Worm (Caenorhabditis elegans) whole organism, L4 larva: ENCODE measurements around the gene T13F2.4.

ENCODE experiments used
- D1046.2 ChIP-seq: fragments of 200-800 bp; sonication (Bioruptor generic); IDR thresholded peaks from 2 replicates; pipeline ENCODE4 v1.3.6; 2022; ENCODE audit warnings: missing genetic modification characterization, missing compliant biosample characterization
- R02D3.7 ChIP-seq: fragments of 150-350 bp; sonication (generic microtip); optimal IDR thresholded peaks from 3 replicates; lab custom pipeline; 2014; ENCODE audit warnings: missing biosample characterization, missing genetic modification characterization
- T20F7.1 ChIP-seq: fragments of 200-800 bp; sonication (Bioruptor generic); optimal IDR thresholded peaks from 2 replicates; lab custom pipeline; 2018; ENCODE audit warnings: mild to moderate bottlenecking, missing genetic modification characterization, missing compliant biosample characterization
- T26A8.4 ChIP-seq: fragments of 200-800 bp; sonication (Bioruptor generic); IDR thresholded peaks from 2 replicates; pipeline ENCODE4 v1.3.6; 2022; ENCODE audit warnings: missing genetic modification characterization, missing compliant biosample characterization
- Y105C5A.15 ChIP-seq: fragments of 200-800 bp; sonication (Bioruptor generic); IDR thresholded peaks from 2 replicates; pipeline ENCODE4 v1.3.6; 2022; ENCODE audit warnings: missing genetic modification characterization, missing compliant biosample characterization
- Y5F2A.4 ChIP-seq: fragments of 200-800 bp; sonication (Bioruptor generic); optimal IDR thresholded peaks from 2 replicates; lab custom pipeline; 2018; ENCODE audit warnings: mild to moderate bottlenecking, missing genetic modification characterization, missing compliant biosample characterization
- ZK337.2 ChIP-seq: fragments of 200-800 bp; sonication (Bioruptor generic); IDR thresholded peaks from 2 replicates; pipeline ENCODE4 v1.3.6; 2022; ENCODE audit warnings: missing genetic modification reagents, missing genetic modification characterization, missing compliant biosample characterization
- ama-1 ChIP-seq: fragments of 150-350 bp; optimal IDR thresholded peaks from 2 replicates; lab custom pipeline; 2014; ENCODE audit warnings: inconsistent platforms, mixed read lengths
- ceh-32 ChIP-seq: sonication (generic microtip); optimal IDR thresholded peaks from 2 replicates; lab custom pipeline; 2016; ENCODE audit warnings: mild to moderate bottlenecking, missing genetic modification characterization, missing compliant biosample characterization; ENCODE audit not compliant: poor library complexity
- ceh-44 ChIP-seq: fragments of 200-800 bp; sonication (Bioruptor generic); IDR thresholded peaks from 2 replicates; pipeline ENCODE4 v1.3.6; 2022; ENCODE audit warnings: missing genetic modification reagents, missing genetic modification characterization, missing compliant biosample characterization
- ctbp-1 ChIP-seq: fragments of 200-800 bp; sonication (Bioruptor generic); IDR thresholded peaks from 2 replicates; pipeline ENCODE4 v1.3.6; 2022; ENCODE audit warnings: missing genetic modification reagents, missing genetic modification characterization, missing compliant biosample characterization
- daf-16 ChIP-seq, 3 experiments: sonication (generic microtip); optimal IDR thresholded peaks; 2 replicates each; lab custom pipeline; 2016 to 2017; ENCODE audit warnings: missing genetic modification characterization in 3 of 3, missing genetic modification reagents in 3 of 3, mild to moderate bottlenecking in 2 of 3, missing compliant biosample characterization in 2 of 3, missing biosample characterization in 1 of 3, moderate library complexity in 1 of 3
- daf-19 ChIP-seq: fragments of 200-800 bp; sonication (Bioruptor generic); conservative IDR thresholded peaks from 2 replicates; pipeline ENCODE4 v1.3.6; 2022; ENCODE audit warnings: missing genetic modification characterization, missing compliant biosample characterization
- dmd-6 ChIP-seq: fragments of 200-800 bp; sonication (Bioruptor generic); IDR thresholded peaks from 2 replicates; pipeline ENCODE4 v1.3.6; 2022; ENCODE audit warnings: missing genetic modification reagents, missing genetic modification characterization, missing compliant biosample characterization
- dpl-1 ChIP-seq: fragments of 150-350 bp; optimal IDR thresholded peaks from 2 replicates; lab custom pipeline; 2014; ENCODE audit warnings: missing biosample characterization, missing genetic modification reagents, missing genetic modification characterization
- dve-1 ChIP-seq: sonication (generic microtip); optimal IDR thresholded peaks from 2 replicates; lab custom pipeline; 2017; ENCODE audit warnings: antibody characterized with exemption, mild to moderate bottlenecking, missing genetic modification characterization, missing compliant biosample characterization; ENCODE audit not compliant: insufficient read depth
- egl-27 ChIP-seq: sonication (generic microtip); optimal IDR thresholded peaks from 3 replicates; lab custom pipeline; 2017; ENCODE audit warnings: missing biosample characterization, missing genetic modification reagents, missing genetic modification characterization
- gei-8 ChIP-seq: fragments of 200-800 bp; sonication (Bioruptor generic); optimal IDR thresholded peaks from 2 replicates; lab custom pipeline; 2018; ENCODE audit warnings: mild to moderate bottlenecking, missing genetic modification characterization, missing compliant biosample characterization
- hlh-11 ChIP-seq: fragments of 200-800 bp; sonication (Bioruptor generic); optimal IDR thresholded peaks from 2 replicates; lab custom pipeline; 2018; ENCODE audit warnings: mild to moderate bottlenecking, missing genetic modification characterization, missing compliant biosample characterization
- hlh-30 ChIP-seq: sonication (generic microtip); optimal IDR thresholded peaks from 2 replicates; lab custom pipeline; 2017; ENCODE audit warnings: antibody characterized with exemption, mild to moderate bottlenecking, missing genetic modification characterization, missing compliant biosample characterization; ENCODE audit not compliant: insufficient read depth
- hmg-1.1 ChIP-seq: fragments of 200-800 bp; sonication (Bioruptor generic); IDR thresholded peaks from 2 replicates; pipeline ENCODE4 v1.3.6; 2022; ENCODE audit warnings: missing genetic modification reagents, missing genetic modification characterization, missing compliant biosample characterization
- jun-1 ChIP-seq: fragments of 150-350 bp; optimal IDR thresholded peaks from 2 replicates; lab custom pipeline; 2014; ENCODE audit warnings: missing biosample characterization, missing genetic modification reagents, missing genetic modification characterization
- lin-1 ChIP-seq: fragments of 200-800 bp; sonication (Bioruptor generic); IDR thresholded peaks from 2 replicates; pipeline ENCODE4 v1.3.6; 2022; ENCODE audit warnings: missing genetic modification reagents, missing genetic modification characterization, missing compliant biosample characterization
- lin-13 ChIP-seq: fragments of 150-350 bp; optimal IDR thresholded peaks from 2 replicates; lab custom pipeline; 2014; ENCODE audit warnings: missing biosample characterization, missing genetic modification reagents, missing genetic modification characterization
- lin-39 ChIP-seq: fragments of 150-350 bp; optimal IDR thresholded peaks from 2 replicates; lab custom pipeline; 2014; ENCODE audit warnings: missing biosample characterization, missing genetic modification reagents, missing genetic modification characterization
- lsy-2 ChIP-seq, 2 experiments: fragments of 150-350 bp in 1 of 2; sonication (generic microtip) in 1 of 2; optimal IDR thresholded peaks; 2 replicates each; lab custom pipeline; 2014 to 2017; ENCODE audit warnings: missing biosample characterization in 2 of 2, missing genetic modification characterization in 2 of 2
- mdt-29 ChIP-seq: fragments of 200-800 bp; sonication (Bioruptor generic); IDR thresholded peaks from 2 replicates; pipeline ENCODE4 v1.3.6; 2022; ENCODE audit warnings: missing genetic modification reagents, missing genetic modification characterization, missing compliant biosample characterization
- mep-1 ChIP-seq: fragments of 150-350 bp; sonication (generic microtip); optimal IDR thresholded peaks from 3 replicates; lab custom pipeline; 2014; ENCODE audit warnings: missing biosample characterization, missing genetic modification characterization
- mes-2 ChIP-seq: sonication (generic microtip); optimal IDR thresholded peaks from 2 replicates; lab custom pipeline; 2016; ENCODE audit warnings: missing genotype, mild to moderate bottlenecking, missing genetic modification characterization, missing compliant biosample characterization; ENCODE audit not compliant: poor library complexity, severe bottlenecking
- mxl-3 ChIP-seq: fragments of 200-800 bp; sonication (Bioruptor generic); optimal IDR thresholded peaks from 2 replicates; lab custom pipeline; 2018; ENCODE audit warnings: mild to moderate bottlenecking, missing genetic modification characterization, missing compliant biosample characterization
- nhr-28 ChIP-seq: fragments of 150-350 bp; optimal IDR thresholded peaks from 2 replicates; lab custom pipeline; 2014; ENCODE audit warnings: missing biosample characterization, missing genetic modification characterization
- nhr-42 ChIP-seq: fragments of 200-800 bp; sonication (Bioruptor generic); IDR thresholded peaks from 2 replicates; pipeline ENCODE4 v1.3.6; 2022; ENCODE audit warnings: missing genetic modification characterization, missing compliant biosample characterization
- nhr-48 ChIP-seq: sonication (generic microtip); optimal IDR thresholded peaks from 2 replicates; lab custom pipeline; 2016; ENCODE audit warnings: mild to moderate bottlenecking, missing genetic modification characterization, missing compliant biosample characterization
- nhr-77 ChIP-seq: fragments of 150-350 bp; optimal IDR thresholded peaks from 2 replicates; lab custom pipeline; 2014; ENCODE audit warnings: missing biosample characterization, missing genetic modification characterization
- php-3 ChIP-seq: fragments of 200-800 bp; sonication (Bioruptor generic); IDR thresholded peaks from 2 replicates; pipeline ENCODE4 v1.3.6; 2022; ENCODE audit warnings: missing genetic modification reagents, missing genetic modification characterization, missing compliant biosample characterization
- pqm-1 ChIP-seq: sonication (generic microtip); optimal IDR thresholded peaks from 2 replicates; lab custom pipeline; 2017; ENCODE audit warnings: missing biosample characterization, missing genetic modification characterization
- rbr-2 ChIP-seq: sonication (generic microtip); optimal IDR thresholded peaks from 2 replicates; lab custom pipeline; 2016; ENCODE audit warnings: missing genotype, missing genetic modification characterization, missing compliant biosample characterization
- spr-3 ChIP-seq: fragments of 200-800 bp; sonication (Bioruptor generic); optimal IDR thresholded peaks from 2 replicates; lab custom pipeline; 2018; ENCODE audit warnings: mild to moderate bottlenecking, missing genetic modification characterization, missing compliant biosample characterization
- tra-1 ChIP-seq: fragments of 200-800 bp; sonication (Bioruptor generic); IDR thresholded peaks from 2 replicates; pipeline ENCODE4 v1.3.6; 2022; ENCODE audit warnings: missing genetic modification reagents, missing genetic modification characterization, missing compliant biosample characterization
- unc-39 ChIP-seq: sonication (generic microtip); optimal IDR thresholded peaks from 2 replicates; lab custom pipeline; 2017; ENCODE audit warnings: missing biosample characterization, missing genetic modification characterization
- unc-62 ChIP-seq, 3 experiments: fragments of 150-350 bp in 1 of 3; sonication (generic microtip); optimal IDR thresholded peaks in 2 of 3; peaks in 1 of 3; 1 replicate in 1 of 3; 2 replicates in 2 of 3; lab custom pipeline; 2014 to 2017; ENCODE audit warnings: missing biosample characterization in 3 of 3, missing genetic modification characterization in 3 of 3, missing genetic modification reagents in 3 of 3, missing genotype in 1 of 3
- zfp-3 ChIP-seq: fragments of 200-800 bp; sonication (Bioruptor generic); conservative IDR thresholded peaks from 2 replicates; pipeline ENCODE4 v1.3.6; 2022; ENCODE audit warnings: missing genetic modification reagents, missing genetic modification characterization, missing compliant biosample characterization
- ztf-11 ChIP-seq: fragments of 150-350 bp; optimal IDR thresholded peaks from 2 replicates; lab custom pipeline; 2014; ENCODE audit warnings: missing biosample characterization, missing genetic modification characterization

Gene T13F2.4

DNA sequence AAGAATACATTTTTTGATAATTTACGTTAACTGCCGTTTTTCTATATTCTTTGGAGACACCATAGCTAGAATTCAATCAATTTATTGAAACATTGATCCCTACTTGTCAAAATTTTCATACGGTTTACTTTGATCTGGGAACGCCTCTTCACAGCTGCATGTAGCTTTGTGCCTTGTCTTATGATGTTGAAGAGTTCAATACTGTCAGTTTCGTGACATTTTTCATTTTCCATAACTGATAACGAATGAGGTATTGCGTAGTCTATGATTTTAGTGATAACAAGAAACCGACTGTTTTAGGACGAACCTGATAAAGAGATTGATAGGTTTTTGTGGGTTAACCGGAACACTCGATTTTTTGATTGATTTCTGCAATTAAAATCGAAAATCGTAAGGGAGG lies 11.8 kb downstream of the T13F2.4 start (continued):
- TF ChIP-seq zfp-3 (0 out of 2 replicates have a peak, but pooled peaks have one; percentile 33), egl-27 (tag; lab: Kevin White, UChicago) (no peak), R02D3.7 (tag; lab: Kevin White, UChicago) (no peak), jun-1 (tag; lab: Kevin White, UChicago) (no peak), nhr-77 (tag; lab: Kevin White, UChicago) (peak; percentile 92), gei-8 (GFP tag; lab: Kevin White, UChicago) (peak; percentile 41), rbr-2 (tag; lab: Kevin White, UChicago) (no peak), spr-3 (GFP tag; lab: Kevin White, UChicago) (no peak), lin-13 (no peak), ceh-44 (GFP tag; lab: Robert Waterston, UW) (no peak)

DNA sequence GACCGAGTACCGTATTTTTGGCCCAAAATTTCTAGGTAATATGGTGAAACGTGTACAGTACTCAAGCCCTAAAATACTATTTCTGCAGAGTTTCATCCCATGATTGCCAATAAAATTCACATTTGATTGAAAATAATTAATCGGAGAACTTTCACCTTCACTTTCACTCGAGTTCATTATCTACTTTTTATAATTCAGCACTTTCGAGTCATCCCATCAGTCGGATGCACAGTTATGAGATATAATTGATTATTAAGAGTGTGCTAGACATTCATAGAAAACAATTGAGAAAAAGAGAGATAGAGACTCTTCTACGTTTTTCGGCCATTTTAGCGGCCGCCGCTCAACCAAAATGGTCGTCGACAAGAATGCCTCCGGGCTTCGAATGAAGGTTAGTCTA lies 13.1 kb downstream of the T13F2.4 start, which contains the start of gene fat-3:
fat-3 (plus strand) TSS at position 313 of the 400 bp plus-strand sequence.
- TF ChIP-seq hlh-30 (tag; lab: Kevin White, UChicago) (peak; percentile 49), lsy-2 (tag; optimal IDR thresholded peaks at IDR 0.05; lab: Kevin White, UChicago) (peak in 1 of 2 experiments; percentile 36), unc-39 (tag; lab: Kevin White, UChicago) (no peak), hlh-11 (tag; lab: Kevin White, UChicago) (peak; percentile 60), daf-19 (no peak), tra-1 (GFP tag; lab: Robert Waterston, UW) (0 out of 2 replicates have a peak, but pooled peaks have one; percentile 12), dmd-6 (GFP tag; lab: Robert Waterston, UW) (peak; percentile 62), spr-3 (GFP tag; lab: Kevin White, UChicago) (no peak), pqm-1 (tag; lab: Kevin White, UChicago) (peak; percentile 31), T20F7.1 (GFP tag; lab: Kevin White, UChicago) (no peak), mes-2 (peak; percentile 17), mdt-29 (GFP tag; lab: Robert Waterston, UW) (0 out of 2 replicates have a peak, but pooled peaks have one; percentile 10), nhr-48 (peak; percentile 4), daf-16 (GFP tag; optimal IDR thresholded peaks at IDR 0.05; lab: Kevin White, UChicago) (no peak), daf-16 (tag; optimal IDR thresholded peaks at IDR 0.05; lab: Kevin White, UChicago) (peak; percentile 68), php-3 (GFP tag; lab: Robert Waterston, UW) (peak; percentile 82), nhr-28 (tag; lab: Kevin White, UChicago) (peak; percentile 61), mep-1 (tag; lab: Kevin White, UChicago) (peak; percentile 41), dve-1 (tag; lab: Kevin White, UChicago) (peak; percentile 79), jun-1 (tag; lab: Kevin White, UChicago) (no peak)

DNA sequence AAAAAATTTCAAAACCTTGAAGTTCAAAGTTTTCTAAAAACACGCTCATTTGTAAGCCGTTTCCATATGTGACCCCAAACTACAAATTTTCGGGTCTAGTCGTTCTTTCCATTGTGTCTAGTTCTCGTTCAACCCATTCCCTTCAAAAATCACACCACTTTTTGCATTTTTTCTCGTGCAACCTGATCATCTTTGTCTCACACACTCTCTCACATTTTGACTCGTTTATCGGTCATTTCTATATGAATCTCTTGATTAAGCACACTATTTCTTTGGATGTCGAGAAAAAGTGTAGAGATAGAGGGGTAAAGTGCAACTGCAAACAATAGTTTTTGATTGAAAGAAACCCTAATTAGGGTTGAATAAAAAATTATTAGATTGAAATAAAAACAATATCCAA lies 13.9 kb downstream of the T13F2.4 start:
- TF ChIP-seq Y5F2A.4 (GFP tag; lab: Kevin White, UChicago) (no peak), D1046.2 (no peak), nhr-48 (peak; percentile 43), hmg-1.1 (GFP tag; lab: Robert Waterston, UW) (no peak), lin-39 (tag; lab: Kevin White, UChicago) (no peak), lsy-2 (tag; optimal IDR thresholded peaks at IDR 0.05; lab: Kevin White, UChicago) (peak in 1 of 2 experiments; percentile 71), ZK337.2 (GFP tag; lab: Robert Waterston, UW) (no peak), ama-1 (lab: Kevin White, UChicago) (no peak), ztf-11 (tag; lab: Kevin White, UChicago) (no peak), mes-2 (peak; percentile 72), ctbp-1 (GFP tag; lab: Robert Waterston, UW) (no peak), T26A8.4 (GFP tag; lab: Robert Waterston, UW) (0 out of 2 replicates have a peak, but pooled peaks have one; percentile 19), hlh-11 (tag; lab: Kevin White, UChicago) (peak; percentile 93), spr-3 (GFP tag; lab: Kevin White, UChicago) (no peak), lin-13 (peak; percentile 44), jun-1 (tag; lab: Kevin White, UChicago) (no peak), Y105C5A.15 (GFP tag; lab: Robert Waterston, UW) (no peak), dmd-6 (GFP tag; lab: Robert Waterston, UW) (peak; percentile 70), php-3 (GFP tag; lab: Robert Waterston, UW) (peak; percentile 40; the same call in 1 of the 2 replicates), mep-1 (tag; lab: Kevin White, UChicago) (peak; percentile 79), ceh-32 (tag; lab: Kevin White, UChicago) (no peak), T20F7.1 (GFP tag; lab: Kevin White, UChicago) (peak; percentile 49), unc-62 (GFP tag; optimal IDR thresholded peaks at IDR 0.05 in 1 of 2; lab: Kevin White, UChicago) (peak in 1 of 2 experiments; percentile 97), unc-62 (tag; optimal IDR thresholded peaks at IDR 0.05; lab: Kevin White, UChicago) (no peak), mxl-3 (GFP tag; lab: Kevin White, UChicago) (peak; percentile 64), unc-39 (tag; lab: Kevin White, UChicago) (no peak), nhr-42 (GFP tag; lab: Robert Waterston, UW) (no peak), dpl-1 (GFP tag; lab: Kevin White, UChicago) (peak; percentile 3), lin-1 (GFP tag; lab: Robert Waterston, UW) (peak; percentile 81; the same call in 1 of the 2 replicates), dve-1 (tag; lab: Kevin White, UChicago) (peak; percentile 85), daf-19 (no peak)
